Fruit fly (Drosophila melanogaster) whole organism, prepupa: ENCODE results near the gene CG33947.

Experiments
- Blimp-1 ChIP-seq: fragments of 200-800 bp; sonication (Bioruptor generic); optimal IDR thresholded peaks from 3 replicates; lab custom pipeline; 2017; ENCODE audit warnings: missing biosample characterization, missing genetic modification characterization, mild to moderate bottlenecking, moderate library complexity, missing genetic modification reagents
- CG10669 ChIP-seq: fragments of 200-800 bp; sonication (Bioruptor generic); optimal IDR thresholded peaks from 3 replicates; lab custom pipeline; 2018; ENCODE audit warnings: missing biosample characterization, mild to moderate bottlenecking, missing genetic modification characterization, moderate library complexity
- CG32006 ChIP-seq: fragments of 200-800 bp; sonication (Bioruptor generic); optimal IDR thresholded peaks from 3 replicates; lab custom pipeline; 2017; ENCODE audit warnings: missing biosample characterization, mild to moderate bottlenecking, missing genetic modification characterization
- CG3919 ChIP-seq: fragments of 200-800 bp; sonication (Bioruptor generic); optimal IDR thresholded peaks from 3 replicates; lab custom pipeline; 2016; ENCODE audit warnings: missing biosample characterization, missing genetic modification characterization
- CG6276 ChIP-seq: fragments of 200-800 bp; sonication (Bioruptor generic); optimal IDR thresholded peaks from 2 replicates; lab custom pipeline; 2017; ENCODE audit warnings: missing biosample characterization, mild to moderate bottlenecking, missing genetic modification characterization
- Lpt ChIP-seq: fragments of 200-800 bp; sonication (Bioruptor generic); optimal IDR thresholded peaks from 3 replicates; lab custom pipeline; 2016; ENCODE audit warnings: missing biosample characterization, missing genetic modification characterization
- Sox102F ChIP-seq: fragments of 200-800 bp; sonication (Bioruptor generic); optimal IDR thresholded peaks from 2 replicates; lab custom pipeline; 2016; ENCODE audit warnings: missing biosample characterization, mild to moderate bottlenecking, missing genetic modification characterization
- dac ChIP-seq: fragments of 200-800 bp; sonication (Bioruptor generic); optimal IDR thresholded peaks from 2 replicates; lab custom pipeline; 2017; ENCODE audit warnings: missing biosample characterization, mild to moderate bottlenecking, missing genetic modification characterization
- dsx ChIP-seq: fragments of 200-800 bp; optimal IDR thresholded peaks from 3 replicates; lab custom pipeline; 2019; ENCODE audit warnings: missing biosample characterization, mild to moderate bottlenecking, missing genetic modification characterization, moderate library complexity; ENCODE audit not compliant: poor library complexity, severe bottlenecking
- esn ChIP-seq: fragments of 200-800 bp; sonication (Bioruptor generic); optimal IDR thresholded peaks from 2 replicates; lab custom pipeline; 2016; ENCODE audit warnings: missing biosample characterization, mild to moderate bottlenecking, missing genetic modification characterization, moderate library complexity
- lz ChIP-seq: fragments of 200-800 bp; sonication (Bioruptor generic); optimal IDR thresholded peaks from 3 replicates; lab custom pipeline; 2016; ENCODE audit warnings: missing biosample characterization, missing genetic modification characterization
- net ChIP-seq: fragments of 200-800 bp; sonication (Bioruptor generic); optimal IDR thresholded peaks from 3 replicates; lab custom pipeline; 2016; ENCODE audit warnings: missing biosample characterization, missing genetic modification characterization
- spab ChIP-seq: fragments of 200-800 bp; sonication (Bioruptor generic); optimal IDR thresholded peaks from 2 replicates; lab custom pipeline; 2017; ENCODE audit warnings: missing biosample characterization, mild to moderate bottlenecking, missing genetic modification characterization, missing genetic modification reagents

DNA sequence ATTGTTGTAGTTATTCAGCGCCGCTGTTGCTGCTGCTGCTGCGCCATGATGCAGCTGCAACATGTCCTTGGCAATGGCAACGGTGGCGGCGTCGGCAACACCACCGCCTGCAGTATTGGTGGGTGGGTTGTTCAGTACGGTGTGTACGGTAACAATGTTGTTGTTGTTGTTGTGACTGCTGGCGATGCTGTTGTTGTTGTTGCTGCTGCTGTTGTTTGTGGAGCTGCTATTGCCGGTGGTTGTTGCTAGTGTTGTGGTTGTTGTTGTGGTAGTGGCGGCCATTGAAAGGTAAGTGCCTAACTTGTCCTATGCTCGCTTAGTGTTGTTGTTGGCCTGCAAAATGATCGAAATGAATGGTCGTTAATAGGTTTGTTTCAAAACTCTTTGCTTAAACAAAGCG, 21.4 kb downstream of the CG33947 start:
- TF ChIP-seq lz (GFP tag; lab: Kevin White, UChicago) (no peak), CG32006 (GFP tag; lab: Kevin White, UChicago) (no peak), CG3919 (GFP tag; lab: Kevin White, UChicago) (no peak), CG6276 (GFP tag; lab: Kevin White, UChicago) (no peak), Lpt (GFP tag; lab: Kevin White, UChicago) (no peak), Blimp-1 (no peak), CG10669 (no peak), dac (no peak), dsx (GFP tag; lab: Kevin White, UChicago) (no peak), spab (GFP tag; lab: Kevin White, UChicago) (no peak), net (GFP tag; lab: Kevin White, UChicago) (no peak), Sox102F (GFP tag; lab: Kevin White, UChicago) (no peak), esn (no peak)
